Fruit fly (Drosophila melanogaster) whole organism, embryonic: ENCODE measurements around the gene PXo.

ENCODE experiments used
- B-H2 ChIP-seq: fragments of 200-800 bp; sonication (Bioruptor generic); optimal IDR thresholded peaks from 2 replicates; lab custom pipeline; 2018; ENCODE audit warnings: missing biosample characterization, mild to moderate bottlenecking, missing genetic modification characterization
- Bdp1 ChIP-seq: fragments of 200-800 bp; sonication (Bioruptor generic); optimal IDR thresholded peaks from 3 replicates; lab custom pipeline; 2016; ENCODE audit warnings: missing biosample characterization, missing genetic modification characterization
- CG10274 ChIP-seq: fragments of 200-800 bp; sonication (Bioruptor generic); optimal IDR thresholded peaks from 3 replicates; lab custom pipeline; 2017; ENCODE audit warnings: missing biosample characterization, mild to moderate bottlenecking, missing genetic modification characterization
- CG12299 ChIP-seq: fragments of 200-800 bp; sonication (Bioruptor generic); optimal IDR thresholded peaks from 2 replicates; lab custom pipeline; 2018; ENCODE audit warnings: missing biosample characterization, mild to moderate bottlenecking, missing genetic modification characterization
- CG12659 ChIP-seq: fragments of 200-800 bp; sonication (Bioruptor generic); optimal IDR thresholded peaks from 3 replicates; lab custom pipeline; 2017; ENCODE audit warnings: mild to moderate bottlenecking, missing biosample characterization, missing genetic modification reagents, missing genetic modification characterization
- CG13123 ChIP-seq: fragments of 200-800 bp; sonication (Bioruptor generic); optimal IDR thresholded peaks from 2 replicates; lab custom pipeline; 2016; ENCODE audit warnings: missing biosample characterization, missing genetic modification characterization
- CG14050 ChIP-seq: fragments of 200-800 bp; sonication (Bioruptor generic); IDR thresholded peaks from 3 replicates; pipeline ENCODE4 v1.3.6; 2022; ENCODE audit warnings: missing biosample characterization, missing genetic modification characterization
- CG16813 ChIP-seq: fragments of 200-800 bp; sonication (Bioruptor generic); IDR thresholded peaks from 3 replicates; pipeline ENCODE4 v1.3.6; 2022; ENCODE audit warnings: missing biosample characterization, missing genetic modification characterization; ENCODE audit not compliant: partially characterized antibody
- CG34224 ChIP-seq: fragments of 200-800 bp; sonication (Bioruptor generic); IDR thresholded peaks from 3 replicates; pipeline ENCODE4 v1.3.6; 2022; ENCODE audit warnings: missing biosample characterization, missing genetic modification characterization; ENCODE audit not compliant: partially characterized antibody
- CG34422 ChIP-seq: fragments of 200-800 bp; sonication (Bioruptor generic); IDR thresholded peaks from 3 replicates; pipeline ENCODE4 v1.3.6; 2022; ENCODE audit warnings: missing biosample characterization, missing genetic modification characterization
- CG3726 ChIP-seq: fragments of 200-800 bp; sonication (Bioruptor generic); IDR thresholded peaks from 3 replicates; pipeline ENCODE4, ENCODE4 v1.3.6; 2022; ENCODE audit warnings: missing biosample characterization, missing genetic modification characterization
- CG3847 ChIP-seq: fragments of 200-800 bp; sonication (Bioruptor generic); IDR thresholded peaks from 2 replicates; pipeline ENCODE4 v1.3.6; 2022; ENCODE audit warnings: missing biosample characterization, missing genetic modification characterization
- CG43689 ChIP-seq: fragments of 200-800 bp; sonication (Bioruptor generic); IDR thresholded peaks from 2 replicates; pipeline ENCODE4 v1.3.6; 2022; ENCODE audit warnings: missing biosample characterization, missing genetic modification characterization
- CG6272 ChIP-seq: fragments of 200-800 bp; sonication (Bioruptor generic); IDR thresholded peaks from 2 replicates; pipeline ENCODE4 v1.3.6; 2022; ENCODE audit warnings: missing biosample characterization, missing genetic modification characterization
- CG6683 ChIP-seq: fragments of 200-800 bp; sonication (Bioruptor generic); optimal IDR thresholded peaks from 2 replicates; lab custom pipeline; 2017; ENCODE audit warnings: missing biosample characterization, mild to moderate bottlenecking, missing genetic modification characterization, missing genetic modification reagents
- CG6689 ChIP-seq: fragments of 200-800 bp; sonication (Bioruptor generic); IDR thresholded peaks from 2 replicates; pipeline ENCODE4 v1.3.6; 2022; ENCODE audit warnings: missing biosample characterization, missing genetic modification characterization
- CG6791 ChIP-seq: fragments of 200-800 bp; sonication (Bioruptor generic); IDR thresholded peaks from 3 replicates; pipeline ENCODE4 v1.3.6; 2022; ENCODE audit warnings: missing biosample characterization, missing genetic modification characterization; ENCODE audit not compliant: partially characterized antibody
- CG6854 ChIP-seq: fragments of 200-800 bp; sonication (Bioruptor generic); optimal IDR thresholded peaks from 3 replicates; lab custom pipeline; 2017; ENCODE audit warnings: missing biosample characterization, mild to moderate bottlenecking, missing genetic modification characterization
- CG7556 ChIP-seq: fragments of 200-800 bp; sonication (Bioruptor generic); optimal IDR thresholded peaks from 2 replicates; lab custom pipeline; 2017; ENCODE audit warnings: missing biosample characterization, mild to moderate bottlenecking, missing genetic modification characterization
- CG7928 ChIP-seq: fragments of 200-800 bp; sonication (Bioruptor generic); optimal IDR thresholded peaks from 2 replicates; lab custom pipeline; 2017; ENCODE audit warnings: missing biosample characterization, mild to moderate bottlenecking, missing genetic modification characterization
- Chrac-16 ChIP-seq: fragments of 200-800 bp; sonication (Bioruptor generic); optimal IDR thresholded peaks from 3 replicates; lab custom pipeline; 2016; ENCODE audit warnings: missing biosample characterization, missing genetic modification characterization
- Deaf1 ChIP-seq: fragments of 200-800 bp; optimal IDR thresholded peaks from 3 replicates; lab custom pipeline; 2019; ENCODE audit warnings: missing biosample characterization, mild to moderate bottlenecking, missing genetic modification characterization, moderate library complexity
- Dek ChIP-seq: fragments of 200-800 bp; sonication (Bioruptor generic); optimal IDR thresholded peaks from 3 replicates; lab custom pipeline; 2019; ENCODE audit warnings: missing biosample characterization, mild to moderate bottlenecking, missing genetic modification characterization, moderate library complexity
- Doc3 ChIP-seq: fragments of 200-800 bp; sonication (Bioruptor generic); IDR thresholded peaks from 3 replicates; pipeline ENCODE4 v1.3.6; 2022; ENCODE audit warnings: missing biosample characterization, missing genetic modification characterization; ENCODE audit not compliant: partially characterized antibody
- Gug ChIP-seq: fragments of 200-800 bp; sonication (Bioruptor generic); IDR thresholded peaks from 4 replicates; pipeline ENCODE4 v1.3.6; 2022; ENCODE audit warnings: missing biosample characterization, missing genetic modification characterization
- Hey ChIP-seq: fragments of 200-800 bp; sonication (Bioruptor generic); optimal IDR thresholded peaks from 3 replicates; lab custom pipeline; 2018; ENCODE audit warnings: missing biosample characterization, mild to moderate bottlenecking, missing genetic modification characterization
- HmgZ ChIP-seq: fragments of 200-800 bp; sonication (Bioruptor generic); optimal IDR thresholded peaks from 2 replicates; lab custom pipeline; 2018; ENCODE audit warnings: missing biosample characterization, mild to moderate bottlenecking, missing genetic modification characterization
- Hmr ChIP-seq: fragments of 200-800 bp; sonication (Bioruptor generic); optimal IDR thresholded peaks from 3 replicates; lab custom pipeline; 2017; ENCODE audit warnings: mild to moderate bottlenecking, missing biosample characterization, missing genetic modification reagents, missing genetic modification characterization
- Jarid2 ChIP-seq: fragments of 200-800 bp; sonication (Bioruptor generic); optimal IDR thresholded peaks from 3 replicates; lab custom pipeline; 2017; ENCODE audit warnings: mild to moderate bottlenecking, missing biosample characterization, missing genetic modification reagents, missing genetic modification characterization
- Mad ChIP-seq: fragments of 200-800 bp; sonication (Bioruptor generic); optimal IDR thresholded peaks from 2 replicates; lab custom pipeline; 2016; ENCODE audit warnings: missing biosample characterization, missing genetic modification characterization
- Neu2 ChIP-seq: fragments of 200-800 bp; sonication (Bioruptor generic); optimal IDR thresholded peaks from 3 replicates; lab custom pipeline; 2016; ENCODE audit warnings: missing biosample characterization, missing genetic modification characterization, borderline replicate concordance
- Usf ChIP-seq: fragments of 200-800 bp; sonication (Bioruptor generic); optimal IDR thresholded peaks from 2 replicates; lab custom pipeline; 2017; ENCODE audit warnings: missing genotype, missing biosample characterization, missing genetic modification characterization
- bab2 ChIP-seq: fragments of 200-800 bp; sonication (Bioruptor generic); optimal IDR thresholded peaks from 2 replicates; lab custom pipeline; 2016; ENCODE audit warnings: missing biosample characterization, missing genetic modification characterization
- bsh ChIP-seq, 2 experiments: fragments of 200-800 bp; sonication (Bioruptor generic); optimal IDR thresholded peaks; 2 replicates each; lab custom pipeline; 2017 to 2018; ENCODE audit warnings: mild to moderate bottlenecking in 2 of 2, missing biosample characterization in 2 of 2, missing genetic modification characterization in 2 of 2, moderate library complexity in 1 of 2
- chn ChIP-seq: fragments of 200-800 bp; sonication (Bioruptor generic); optimal IDR thresholded peaks from 2 replicates; lab custom pipeline; 2016; ENCODE audit warnings: missing biosample characterization, missing genetic modification characterization
- dm ChIP-seq: fragments of 200-800 bp; sonication (Bioruptor generic); optimal IDR thresholded peaks from 3 replicates; lab custom pipeline; 2016; ENCODE audit warnings: missing biosample characterization, missing genetic modification characterization
- gem ChIP-seq: fragments of 200-800 bp; sonication (Bioruptor generic); optimal IDR thresholded peaks from 2 replicates; lab custom pipeline; 2019; ENCODE audit warnings: missing biosample characterization, mild to moderate bottlenecking, missing genetic modification characterization, moderate library complexity
- inv ChIP-seq: fragments of 200-800 bp; sonication (Bioruptor generic); IDR thresholded peaks from 2 replicates; pipeline ENCODE4 v1.3.6; 2022; ENCODE audit warnings: missing biosample characterization, missing genetic modification characterization; ENCODE audit not compliant: partially characterized antibody
- luna ChIP-seq: fragments of 200-800 bp; sonication (Bioruptor generic); optimal IDR thresholded peaks from 2 replicates; lab custom pipeline; 2016; ENCODE audit warnings: missing biosample characterization, missing genetic modification characterization
- odd ChIP-seq: fragments of 200-800 bp; sonication (Bioruptor generic); optimal IDR thresholded peaks from 2 replicates; lab custom pipeline; 2017; ENCODE audit warnings: missing biosample characterization, mild to moderate bottlenecking, missing genetic modification characterization
- pan ChIP-seq, 4 experiments: fragments of >200 bp in 3 of 4; fragments of 200-800 bp in 1 of 4; sonication (Bioruptor generic) in 1 of 4; optimal IDR thresholded peaks in 3 of 4; IDR thresholded peaks in 1 of 4; 2 replicates each; pipeline versions ENCODE4 v1.3.6 to Lab custom; 2017 to 2022; ENCODE audit warnings: missing biosample characterization in 2 of 4, missing genetic modification characterization in 2 of 4, mixed read lengths in 1 of 4
- ranshi ChIP-seq: fragments of 200-800 bp; sonication (Bioruptor generic); IDR thresholded peaks from 2 replicates; pipeline ENCODE4 v1.3.6; 2022; ENCODE audit warnings: missing biosample characterization, missing genetic modification characterization
- sug ChIP-seq: fragments of 200-800 bp; optimal IDR thresholded peaks from 2 replicates; lab custom pipeline; 2019; ENCODE audit warnings: missing biosample characterization, mild to moderate bottlenecking, missing genetic modification characterization, moderate library complexity
- trem ChIP-seq: fragments of 200-800 bp; optimal IDR thresholded peaks from 3 replicates; lab custom pipeline; 2019; ENCODE audit warnings: missing biosample characterization, mild to moderate bottlenecking, missing genetic modification characterization, moderate library complexity
- tup ChIP-seq: fragments of 200-800 bp; sonication (Bioruptor generic); optimal IDR thresholded peaks from 2 replicates; lab custom pipeline; 2016; ENCODE audit warnings: missing biosample characterization, mild to moderate bottlenecking, missing genetic modification characterization, moderate library complexity
- usp ChIP-seq: fragments of >200 bp; optimal IDR thresholded peaks from 2 replicates; lab custom pipeline; 2017; ENCODE audit warnings: missing biosample characterization, missing genetic modification characterization
- zen2 ChIP-seq: fragments of 200-800 bp; sonication (Bioruptor generic); IDR thresholded peaks from 3 replicates; pipeline ENCODE4 v1.3.6; 2022; ENCODE audit warnings: missing biosample characterization, missing genetic modification characterization; ENCODE audit not compliant: partially characterized antibody
- zfh1 ChIP-seq: fragments of 200-800 bp; sonication (Bioruptor generic); IDR thresholded peaks from 3 replicates; pipeline ENCODE4 v1.3.6; 2022; ENCODE audit warnings: missing biosample characterization, missing genetic modification characterization

The PXo gene

dm6 chr3L:5869614-5870204 is 51.4 kb downstream of the PXo start (continued):
- no peak for TF ChIP-seq usp
- no peak for TF ChIP-seq sug (tag; lab: Kevin White, UChicago)
- TF ChIP-seq tup (GFP tag; lab: Kevin White, UChicago) = no peak
- peak; percentile 72 for TF ChIP-seq CG3847 (GFP tag; lab: Robert Waterston, UW)
- no peak for TF ChIP-seq pan (optimal IDR thresholded peaks at IDR 0.05; lab: Kevin White, UChicago)
- TF ChIP-seq pan (GFP tag; optimal IDR thresholded peaks at IDR 0.05 in 1 of 2, IDR thresholded peaks at IDR 0.05 in 1 of 2) = peak in 1 of 2 experiments; percentile 75
- peak in 1 of 2 experiments; percentile 37 for TF ChIP-seq bsh (GFP tag; optimal IDR thresholded peaks at IDR 0.05; lab: Kevin White, UChicago)
- peak; percentile 62 for TF ChIP-seq Hmr (GFP tag; lab: Kevin White, UChicago)
- TF ChIP-seq CG13123 (GFP tag; lab: Kevin White, UChicago) = no peak
- TF ChIP-seq CG16813 (GFP tag; lab: Robert Waterston, UW) = no peak; the same call in 2 of the 3 replicates
- no peak for TF ChIP-seq CG6683 (GFP tag; lab: Kevin White, UChicago)
- no peak for TF ChIP-seq CG34224 (GFP tag; lab: Robert Waterston, UW)
- no peak for TF ChIP-seq Usf (GFP tag; lab: Kevin White, UChicago)
- TF ChIP-seq CG6272 = peak; percentile 56
- TF ChIP-seq Dek = peak; percentile 24
- TF ChIP-seq CG43689 = no peak
- TF ChIP-seq CG7928 (GFP tag; lab: Kevin White, UChicago) = peak; percentile 15
- TF ChIP-seq bab2 (GFP tag; lab: Kevin White, UChicago) = peak; percentile 61
- TF ChIP-seq CG3726 (GFP tag; lab: Robert Waterston, UW) = peak; percentile 58; the same call in 2 of the 3 replicates
- TF ChIP-seq luna (GFP tag; lab: Kevin White, UChicago) = no peak
- no peak for TF ChIP-seq Hey
- TF ChIP-seq CG12659 (GFP tag; lab: Kevin White, UChicago) = peak; percentile 47
- peak; percentile 51 for TF ChIP-seq Deaf1 (tag; lab: Kevin White, UChicago)
- peak; percentile 54 for TF ChIP-seq CG6689 (GFP tag; lab: Robert Waterston, UW)
- peak; percentile 66 for TF ChIP-seq trem
- TF ChIP-seq CG34422 (GFP tag; lab: Robert Waterston, UW) = peak; percentile 54; the same call in 1 of the 3 replicates
- TF ChIP-seq Bdp1 (GFP tag; lab: Kevin White, UChicago) = peak; percentile 95
- no peak for TF ChIP-seq zen2 (GFP tag; lab: Robert Waterston, UW)
- peak; percentile 84; the same call in 2 of the 3 replicates for TF ChIP-seq zfh1 (GFP tag; lab: Robert Waterston, UW)
- no peak for TF ChIP-seq CG6854 (GFP tag; lab: Kevin White, UChicago)
- no peak for TF ChIP-seq Neu2 (GFP tag; lab: Kevin White, UChicago)
- peak; percentile 52 for TF ChIP-seq Jarid2 (GFP tag; lab: Kevin White, UChicago)
- no peak for TF ChIP-seq odd (GFP tag; lab: Kevin White, UChicago)
- no peak for TF ChIP-seq B-H2 (GFP tag; lab: Kevin White, UChicago)
- peak; percentile 51 for TF ChIP-seq CG14050 (GFP tag; lab: Robert Waterston, UW)
- peak; percentile 72 for TF ChIP-seq HmgZ
- peak; percentile 1 for TF ChIP-seq Mad (GFP tag; lab: Kevin White, UChicago)
- TF ChIP-seq ranshi (GFP tag; lab: Robert Waterston, UW) = 0 out of 2 replicates have a peak, but pooled peaks have one; percentile 45
- TF ChIP-seq chn (GFP tag; lab: Kevin White, UChicago) = peak; percentile 44
- no peak for TF ChIP-seq CG10274 (GFP tag; lab: Kevin White, UChicago)
- peak; percentile 37; the same call in 1 of the 2 replicates for TF ChIP-seq inv
- TF ChIP-seq CG6791 = peak; percentile 87
- no peak for TF ChIP-seq CG7556 (GFP tag; lab: Kevin White, UChicago)
- no peak for TF ChIP-seq dm
- peak; percentile 76 for TF ChIP-seq Gug (GFP tag; lab: Robert Waterston, UW)
- no peak for TF ChIP-seq Doc3 (GFP tag; lab: Robert Waterston, UW)
- peak; percentile 60 for TF ChIP-seq gem (tag; lab: Kevin White, UChicago)
- no peak for TF ChIP-seq CG12299 (tag; lab: Kevin White, UChicago)
- TF ChIP-seq Chrac-16 (GFP tag; lab: Kevin White, UChicago) = peak; percentile 61
